Worm (Caenorhabditis elegans): ENCODE results near the gene cyp-13A12.

The cyp-13A12 gene

ce11 chrIII:12978473-12979174 lies 45.7 kb upstream of the cyp-13A12 start, which contains the start of the genes ubq-2 and frg-1 (continued):
- TF ChIP-seq nhr-120 (GFP tag; IDR thresholded peaks at IDR 0.05) = no peak
- no peak for TF ChIP-seq F22D6.2 (tag; optimal IDR thresholded peaks at IDR 0.05)
- peak; percentile 69 for TF ChIP-seq madf-8 (GFP tag; conservative IDR thresholded peaks at IDR 0.05)
- peak; percentile 60 for TF ChIP-seq pha-4 (tag; optimal IDR thresholded peaks at IDR 0.05)
- peak; percentile 84 for TF ChIP-seq lin-40 (tag; optimal IDR thresholded peaks at IDR 0.05)
- no peak for TF ChIP-seq egl-18 (GFP tag; IDR thresholded peaks at IDR 0.05)
- no peak for TF ChIP-seq F10E7.11 (tag; optimal IDR thresholded peaks at IDR 0.05)
- no peak for TF ChIP-seq aptf-3 (GFP tag; IDR thresholded peaks at IDR 0.05)
- peak; percentile 89 for TF ChIP-seq attf-5 (GFP tag; optimal IDR thresholded peaks at IDR 0.05)
- TF ChIP-seq tbx-9 (tag; optimal IDR thresholded peaks at IDR 0.05; ENCODE audit: borderline replicate concordance) = no peak
- peak; percentile 82 for TF ChIP-seq madf-3 (GFP tag; IDR thresholded peaks at IDR 0.05)
- TF ChIP-seq lir-1 (GFP tag; conservative IDR thresholded peaks at IDR 0.05) = peak; percentile 43; the same call in 1 of the 2 replicates
- peak; percentile 49 for TF ChIP-seq snpc-1.3 (tag; optimal IDR thresholded peaks at IDR 0.05; ENCODE audit: insufficient read depth)
- no peak for TF ChIP-seq lsy-27 (tag; optimal IDR thresholded peaks at IDR 0.05; ENCODE audit: borderline replicate concordance, insufficient read depth)
- TF ChIP-seq ceh-58 (GFP tag; IDR thresholded peaks at IDR 0.05) = no peak
- TF ChIP-seq cebp-1 (GFP tag; IDR thresholded peaks at IDR 0.05) = no peak
- TF ChIP-seq cebp-1 (tag; optimal IDR thresholded peaks at IDR 0.05) = peak; percentile 78
- no peak for TF ChIP-seq hlh-26 (GFP tag; conservative IDR thresholded peaks at IDR 0.05)
- no peak for TF ChIP-seq dpff-1 (tag; optimal IDR thresholded peaks at IDR 0.05)
- no peak for TF ChIP-seq ceh-79 (tag; optimal IDR thresholded peaks at IDR 0.05)
- TF ChIP-seq rcor-1 (GFP tag; IDR thresholded peaks at IDR 0.05) = peak; percentile 80
- TF ChIP-seq lin-35 (GFP tag; optimal IDR thresholded peaks at IDR 0.05) = peak in 2 of 3 experiments; percentile 22 to 70
- no peak for TF ChIP-seq hlh-12 (tag; optimal IDR thresholded peaks at IDR 0.05)
- peak; percentile 89 for TF ChIP-seq dox-1 (GFP tag; IDR thresholded peaks at IDR 0.05)
- peak; percentile 96 for TF ChIP-seq lsl-1 (GFP tag; optimal IDR thresholded peaks at IDR 0.05)
- no peak for TF ChIP-seq ama-1 (optimal IDR thresholded peaks at IDR 0.05)
- TF ChIP-seq ama-1 (GFP tag; optimal IDR thresholded peaks at IDR 0.05) = no peak
- no peak for TF ChIP-seq nhr-80 (tag; optimal IDR thresholded peaks at IDR 0.05)
- TF ChIP-seq nfya-1 (tag; optimal IDR thresholded peaks at IDR 0.05; ENCODE audit: borderline replicate concordance, insufficient read depth) = no peak
- no peak for TF ChIP-seq ztf-3 (GFP tag; optimal IDR thresholded peaks at IDR 0.05)
- TF ChIP-seq mxl-1 (tag; optimal IDR thresholded peaks at IDR 0.05) = no peak
- TF ChIP-seq egrh-3 (GFP tag; IDR thresholded peaks at IDR 0.05) = peak; percentile 58; the same call in 1 of the 2 replicates
- peak; percentile 89 for TF ChIP-seq lin-54 (GFP tag; optimal IDR thresholded peaks at IDR 0.05)
- no peak for TF ChIP-seq atf-7 (tag; optimal IDR thresholded peaks at IDR 0.05)
- TF ChIP-seq ekl-4 (GFP tag; IDR thresholded peaks at IDR 0.05) = peak; percentile 67
- no peak for TF ChIP-seq mel-28 (tag; optimal IDR thresholded peaks at IDR 0.05; ENCODE audit: borderline replicate concordance)
- TF ChIP-seq B0336.3 (GFP tag; IDR thresholded peaks at IDR 0.05) = peak; percentile 55; the same call in 1 of the 2 replicates
- TF ChIP-seq snpc-1.1 (tag; optimal IDR thresholded peaks at IDR 0.05; ENCODE audit: insufficient read depth) = peak; percentile 16
- no peak for TF ChIP-seq mes-4 (tag; optimal IDR thresholded peaks at IDR 0.05)
- TF ChIP-seq F57C9.4 (tag; optimal IDR thresholded peaks at IDR 0.05) = no peak
- no peak for TF ChIP-seq hrde-1 (tag; optimal IDR thresholded peaks at IDR 0.05; ENCODE audit: borderline replicate concordance)
- TF ChIP-seq dpl-1 (GFP tag; optimal IDR thresholded peaks at IDR 0.05) = peak; percentile 65
- TF ChIP-seq rec-8 (tag; optimal IDR thresholded peaks at IDR 0.05) = peak in 1 of 2 experiments; percentile 15
- no peak for TF ChIP-seq unc-62 (GFP tag; optimal IDR thresholded peaks at IDR 0.05)
- TF ChIP-seq efl-1 (GFP tag; optimal IDR thresholded peaks at IDR 0.05) = peak; percentile 56
- TF ChIP-seq unc-130 (GFP tag; optimal IDR thresholded peaks at IDR 0.05) = no peak
- no peak for TF ChIP-seq nhr-90 (tag; optimal IDR thresholded peaks at IDR 0.05)
- peak; percentile 30 for TF ChIP-seq athp-1 (tag; optimal IDR thresholded peaks at IDR 0.05)
